Fruit fly (Drosophila melanogaster): ENCODE data around the gene CG13481.

DNA sequence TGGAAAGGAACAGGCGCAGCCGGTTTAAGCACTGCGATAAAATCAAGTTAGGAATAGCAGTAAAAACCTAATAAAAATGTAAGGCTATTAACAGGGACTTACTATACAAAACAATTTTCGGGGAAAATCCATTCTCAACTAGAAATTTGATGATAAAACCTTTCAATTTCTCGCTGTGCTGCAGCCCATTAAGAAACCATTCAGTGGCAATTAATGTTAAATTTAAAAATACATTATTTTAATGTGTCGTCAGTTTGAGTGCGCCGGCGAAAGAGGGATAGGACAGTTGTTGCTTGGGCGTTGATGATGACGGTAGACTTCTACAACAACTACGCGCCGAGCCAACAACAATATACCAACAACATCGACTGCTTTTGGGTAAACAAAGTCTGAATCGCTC is 50.3 kb downstream of the CG13481 start:
- no peak for TF ChIP-seq CG8478 (optimal IDR thresholded peaks at IDR 0.05)
- TF ChIP-seq CTCF (optimal IDR thresholded peaks at IDR 0.05) = no peak
